Worm (Caenorhabditis elegans): ENCODE measurements around the gene mig-17.
A peak's percentile ranks its signal among the peaks of the same experiment; 100 is the strongest.
"Not testable (repeated sequence)": the region's sequence is repeated elsewhere in the genome, so short reads cannot be mapped to it uniquely, and the experiment has no call there.

The mig-17 gene

ce11 chrV:11470210-11470713, 23.8 kb downstream of the mig-17 start, which contains the start of gene aat-6 (continued):
- peak; percentile 84 for TF ChIP-seq hlh-11 (tag; optimal IDR thresholded peaks at IDR 0.05)
- no peak for TF ChIP-seq rbr-2 (tag; optimal IDR thresholded peaks at IDR 0.05)
- peak; percentile 75 for TF ChIP-seq nhr-28 (tag; optimal IDR thresholded peaks at IDR 0.05)
- peak; percentile 72 for TF ChIP-seq mxl-3 (GFP tag; optimal IDR thresholded peaks at IDR 0.05)

DNA sequence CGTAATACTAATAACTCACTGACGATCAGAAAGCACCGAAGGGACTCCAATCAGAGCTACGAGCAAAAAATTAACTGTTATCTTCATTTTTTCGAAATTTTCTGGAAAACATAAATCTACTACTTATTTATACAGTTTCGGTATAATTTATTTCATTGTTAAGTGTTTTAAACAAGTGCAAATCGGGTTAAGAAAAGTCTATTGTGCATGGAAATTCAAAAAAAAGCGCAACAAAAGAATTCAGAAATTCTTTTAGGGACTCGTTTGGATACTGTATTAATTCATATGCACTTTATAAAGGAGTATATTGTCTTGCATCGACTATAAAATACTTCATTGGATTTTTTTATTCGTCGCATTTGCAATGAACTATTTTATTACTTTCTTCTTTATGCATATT, 25.7 kb downstream of the mig-17 start, which contains the start of the genes nas-20 and nas-21:
TSS of gene nas-20 (minus strand) at position 101 of the 400 bp plus-strand sequence.
TSS of gene nas-21 (plus strand) at position 356 of the 400 bp plus-strand sequence.
- TF ChIP-seq madf-9 (GFP tag; conservative IDR thresholded peaks at IDR 0.05): no peak
- no peak for TF ChIP-seq nhr-25 (tag; optimal IDR thresholded peaks at IDR 0.05; ENCODE audit: borderline replicate concordance, insufficient read depth)

- no peak for TF ChIP-seq tra-1 (GFP tag; IDR thresholded peaks at IDR 0.05)
- no peak for TF ChIP-seq zfp-2 (tag; optimal IDR thresholded peaks at IDR 0.05)
- no peak for TF ChIP-seq spr-1 (tag; optimal IDR thresholded peaks at IDR 0.05)
Measured at ce11 chrV:11474399-11474798, 27.9 kb downstream of the mig-17 start, which contains the start of gene nas-22. TSS of gene nas-22 (plus strand) at chrV:11474699.

DNA sequence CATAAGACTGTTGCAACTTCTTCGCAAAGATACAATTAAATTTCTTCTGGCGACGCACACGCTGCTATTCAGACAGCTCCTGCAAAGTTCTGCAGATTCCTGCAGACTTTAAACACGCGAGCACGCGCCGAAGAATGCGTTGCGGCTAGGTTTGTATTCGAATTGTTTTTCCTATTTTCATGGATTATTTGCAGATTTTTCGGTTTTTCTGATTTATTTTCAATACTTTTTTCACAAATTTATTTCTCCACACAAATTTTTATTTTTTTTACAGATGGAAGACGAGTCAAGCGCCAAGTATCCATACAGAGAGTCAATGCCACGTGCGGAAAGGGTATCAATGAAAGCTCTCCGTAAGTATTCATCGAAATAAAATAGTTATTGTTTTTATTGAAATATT, 29.2 kb downstream of the mig-17 start, which contains the start of gene T11F9.7:
TSS of gene T11F9.7 (plus strand) at position 301 of the 400 bp plus-strand sequence.
- not testable (repeated sequence) for TF ChIP-seq daf-12 (tag; optimal IDR thresholded peaks at IDR 0.05); F49E8.2 (tag; optimal IDR thresholded peaks at IDR 0.05; ENCODE audit: borderline replicate concordance); daf-19 (GFP tag; conservative IDR thresholded peaks at IDR 0.05)

DNA sequence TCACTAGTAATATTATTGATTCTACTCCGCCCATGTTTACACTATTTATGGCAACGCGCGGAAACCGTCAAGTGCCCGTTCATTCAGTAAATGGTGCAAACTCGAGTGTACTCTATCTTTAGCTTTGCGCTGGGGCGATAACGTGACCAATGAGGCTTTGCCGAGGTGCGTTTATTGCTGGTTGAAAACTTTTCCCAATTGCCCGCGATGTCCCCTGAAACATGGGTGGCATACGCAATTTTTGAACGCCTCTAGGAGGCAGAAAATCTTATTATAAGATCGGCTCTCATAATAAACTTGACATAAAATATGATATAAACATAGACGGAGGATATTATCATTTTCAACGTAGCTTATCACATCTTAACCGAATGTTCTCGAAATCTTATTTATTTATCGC, 31.5 kb downstream of the mig-17 start:
- TF ChIP-seq unc-130 (GFP tag; optimal IDR thresholded peaks at IDR 0.05) (peak; percentile 53), unc-62 (GFP tag; optimal IDR thresholded peaks at IDR 0.05 in 1 of 2) (peak in 1 of 2 experiments; percentile 41)
- not testable (repeated sequence) for TF ChIP-seq unc-62 (tag; optimal IDR thresholded peaks at IDR 0.05)

ce11 chrV:11479406-11479805, 32.9 kb downstream of the mig-17 start, which contains the start of gene T11F9.22:
TSS of gene T11F9.22 (plus strand) at chrV:11479706.
- no peak for TF ChIP-seq hlh-11 (tag; optimal IDR thresholded peaks at IDR 0.05)
- TF ChIP-seq rbr-2 (tag; optimal IDR thresholded peaks at IDR 0.05): no peak
- TF ChIP-seq ceh-20 (GFP tag; IDR thresholded peaks at IDR 0.05): no peak
- TF ChIP-seq zfp-2 (tag; optimal IDR thresholded peaks at IDR 0.05): no peak
- TF ChIP-seq R02D3.7 (tag; optimal IDR thresholded peaks at IDR 0.05): no peak
- TF ChIP-seq mdt-29 (GFP tag; IDR thresholded peaks at IDR 0.05): no peak
- TF ChIP-seq aly-2 (tag; optimal IDR thresholded peaks at IDR 0.05): no peak
- TF ChIP-seq lin-1 (GFP tag; IDR thresholded peaks at IDR 0.05): no peak
- no peak for TF ChIP-seq T20F7.1 (GFP tag; optimal IDR thresholded peaks at IDR 0.05)

DNA sequence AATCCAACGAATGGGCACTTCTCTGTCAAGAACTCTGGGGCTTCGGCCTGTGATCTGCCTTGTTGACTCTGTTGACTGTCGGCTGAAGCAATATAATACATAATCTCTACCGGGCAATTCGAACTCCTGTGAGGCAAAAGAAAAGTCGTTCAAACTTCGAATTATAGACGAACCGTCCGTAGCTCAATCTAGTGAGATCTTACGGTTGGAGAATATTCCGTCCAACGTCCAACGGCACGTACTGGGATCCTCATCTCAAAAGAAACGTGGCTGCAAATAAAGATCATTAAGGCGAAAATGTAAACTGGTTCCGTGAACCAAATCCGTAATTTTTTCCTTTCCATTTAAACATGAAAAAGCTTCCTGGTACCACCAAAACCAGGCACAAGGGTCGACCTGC, 34.2 kb downstream of the mig-17 start, which contains the start of gene T11F9.14:
TSS of gene T11F9.14 (minus strand) at position 101 of the 400 bp plus-strand sequence.
- not testable (repeated sequence) for TF ChIP-seq daf-16 (GFP tag; optimal IDR thresholded peaks at IDR 0.05); daf-16 (tag; optimal IDR thresholded peaks at IDR 0.05); Y5F2A.4 (GFP tag; optimal IDR thresholded peaks at IDR 0.05); mes-2 (tag; optimal IDR thresholded peaks at IDR 0.05; ENCODE audit: poor library complexity, severe bottlenecking)

DNA sequence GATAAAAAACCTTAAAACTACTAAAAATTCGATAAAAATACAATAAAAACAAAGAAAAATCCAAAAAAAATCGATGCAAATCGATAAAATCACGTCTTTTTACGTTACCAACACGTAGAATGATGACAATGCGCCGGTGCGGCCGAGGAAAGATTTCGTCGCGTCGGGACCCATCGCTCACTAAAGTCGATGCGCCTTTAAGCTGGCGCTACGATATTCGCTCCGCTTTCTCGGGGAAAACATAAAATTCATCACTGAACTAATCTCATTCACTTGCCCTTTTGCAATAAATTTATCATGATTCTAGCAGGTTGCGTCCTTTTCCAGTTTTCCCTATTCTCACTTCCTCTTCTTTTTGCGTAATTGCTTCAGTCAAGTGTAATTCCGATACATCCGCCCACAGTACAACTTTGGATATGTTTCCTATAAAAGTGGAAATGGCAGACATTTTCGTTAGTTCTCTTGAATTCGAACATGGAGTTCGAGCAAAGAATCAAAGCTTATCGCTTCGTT, 37.2 kb downstream of the mig-17 start, which contains the start of gene col-157:
TSS of gene col-157 (plus strand) at position 463 of the 513 bp plus-strand sequence.
- not testable (repeated sequence) for TF ChIP-seq nhr-28, ztf-11, unc-39 (tag; optimal IDR thresholded peaks at IDR 0.05)
